Worm (Caenorhabditis elegans): ENCODE data around the gene rpl-2.

rpl-2 gene

ce11 chrV:20479013-20479739 lies at the start of gene rpl-2, which contains the start of gene calf-1:
Gene rpl-2 (plus strand): TSS chrV:20479689.
Gene calf-1 (minus strand): TSS chrV:20479089.
- TF ChIP-seq dao-5 (tag; optimal IDR thresholded peaks at IDR 0.05): no peak
- no peak for TF ChIP-seq him-1 (tag; optimal IDR thresholded peaks at IDR 0.05)
- peak; percentile 33 for TF ChIP-seq W03F9.2 (tag; optimal IDR thresholded peaks at IDR 0.05)

ce11 chrV:20445898-20446297 lies 33.6 kb upstream of the rpl-2 start:
- no peak for TF ChIP-seq dao-5 (tag; optimal IDR thresholded peaks at IDR 0.05)
- no peak for TF ChIP-seq him-1 (tag; optimal IDR thresholded peaks at IDR 0.05)
- no peak for TF ChIP-seq W03F9.2 (tag; optimal IDR thresholded peaks at IDR 0.05)

ce11 chrV:20451793-20452192 lies 27.7 kb upstream of the rpl-2 start:
- TF ChIP-seq dao-5 (tag; optimal IDR thresholded peaks at IDR 0.05) (no peak), him-1 (tag; optimal IDR thresholded peaks at IDR 0.05) (no peak), W03F9.2 (tag; optimal IDR thresholded peaks at IDR 0.05) (no peak)

DNA sequence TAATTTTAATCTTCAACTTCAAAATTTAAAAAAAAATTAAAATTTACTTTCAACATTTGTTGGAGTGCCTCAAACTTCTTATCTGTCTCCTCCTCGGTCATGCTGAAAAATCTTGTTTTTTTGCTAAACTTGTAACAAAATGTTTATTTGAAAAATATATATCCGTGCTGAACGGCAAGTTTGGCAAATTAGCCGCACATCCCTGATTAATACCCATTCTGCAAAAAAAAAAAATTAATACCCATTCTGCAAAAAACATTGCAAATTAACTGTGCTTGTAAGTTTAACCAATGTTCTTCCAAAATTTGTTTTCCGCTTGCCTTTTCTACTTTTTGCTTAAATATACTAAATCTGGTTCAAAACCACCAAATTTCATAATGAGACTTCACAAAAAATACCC lies 26.4 kb upstream of the rpl-2 start, which contains the start of gene F48F5.6:
Gene F48F5.6 (minus strand): TSS at position 101 of the 400 bp plus-strand sequence.
- no peak for TF ChIP-seq W03F9.2 (tag; optimal IDR thresholded peaks at IDR 0.05)
- no peak for TF ChIP-seq dao-5 (tag; optimal IDR thresholded peaks at IDR 0.05)
- no peak for TF ChIP-seq him-1 (tag; optimal IDR thresholded peaks at IDR 0.05)

- no peak for TF ChIP-seq W03F9.2 (tag; optimal IDR thresholded peaks at IDR 0.05)
- no peak for TF ChIP-seq dao-5 (tag; optimal IDR thresholded peaks at IDR 0.05)
- TF ChIP-seq him-1 (tag; optimal IDR thresholded peaks at IDR 0.05): no peak
Measured at ce11 chrV:20453811-20454210, 25.7 kb upstream of the rpl-2 start, which contains the start of gene srd-70. Gene srd-70 (plus strand): TSS chrV:20454111.

- TF ChIP-seq W03F9.2 (tag; optimal IDR thresholded peaks at IDR 0.05) (no peak), him-1 (tag; optimal IDR thresholded peaks at IDR 0.05) (no peak), dao-5 (tag; optimal IDR thresholded peaks at IDR 0.05) (no peak)
Measured at ce11 chrV:20455637-20456036, 23.9 kb upstream of the rpl-2 start.

ce11 chrV:20457155-20457554 lies 22.3 kb upstream of the rpl-2 start:
- TF ChIP-seq W03F9.2 (tag; optimal IDR thresholded peaks at IDR 0.05) (no peak), him-1 (tag; optimal IDR thresholded peaks at IDR 0.05) (no peak), dao-5 (tag; optimal IDR thresholded peaks at IDR 0.05) (no peak)

- TF ChIP-seq him-1 (tag; optimal IDR thresholded peaks at IDR 0.05) (no peak), dao-5 (tag; optimal IDR thresholded peaks at IDR 0.05) (no peak), W03F9.2 (tag; optimal IDR thresholded peaks at IDR 0.05) (no peak)
Measured at ce11 chrV:20460808-20461207, 18.7 kb upstream of the rpl-2 start, which contains the start of gene B0250.18. Gene B0250.18 (minus strand): TSS chrV:20460908.

- TF ChIP-seq W03F9.2 (tag; optimal IDR thresholded peaks at IDR 0.05) (no peak), dao-5 (tag; optimal IDR thresholded peaks at IDR 0.05) (no peak), him-1 (tag; optimal IDR thresholded peaks at IDR 0.05) (no peak)
Measured at ce11 chrV:20464778-20465177, 14.7 kb upstream of the rpl-2 start.

DNA sequence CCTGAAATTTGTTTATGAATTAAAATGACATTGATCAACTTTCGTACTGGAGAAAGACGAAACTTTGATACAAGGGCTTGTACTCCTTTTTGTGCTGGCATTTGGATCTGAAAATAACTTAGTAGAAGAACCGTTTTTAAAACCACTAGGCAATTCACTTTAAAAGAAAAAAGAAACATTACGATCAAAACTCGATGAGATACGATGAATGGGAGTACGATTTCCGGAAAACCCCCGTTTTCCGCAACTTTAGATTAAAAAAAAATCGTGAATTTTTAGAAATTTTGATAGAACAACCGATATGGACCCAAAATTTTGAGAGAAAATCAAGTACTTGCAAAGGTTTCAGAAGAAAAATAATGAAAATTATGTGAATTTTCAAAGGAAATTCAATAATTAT lies 9.1 kb upstream of the rpl-2 start, which contains the start of gene B0250.8:
Gene B0250.8 (minus strand): TSS at position 101 of the 400 bp plus-strand sequence.
- TF ChIP-seq W03F9.2 (tag; optimal IDR thresholded peaks at IDR 0.05): no peak
- TF ChIP-seq him-1 (tag; optimal IDR thresholded peaks at IDR 0.05): no peak
- TF ChIP-seq dao-5 (tag; optimal IDR thresholded peaks at IDR 0.05): no peak

DNA sequence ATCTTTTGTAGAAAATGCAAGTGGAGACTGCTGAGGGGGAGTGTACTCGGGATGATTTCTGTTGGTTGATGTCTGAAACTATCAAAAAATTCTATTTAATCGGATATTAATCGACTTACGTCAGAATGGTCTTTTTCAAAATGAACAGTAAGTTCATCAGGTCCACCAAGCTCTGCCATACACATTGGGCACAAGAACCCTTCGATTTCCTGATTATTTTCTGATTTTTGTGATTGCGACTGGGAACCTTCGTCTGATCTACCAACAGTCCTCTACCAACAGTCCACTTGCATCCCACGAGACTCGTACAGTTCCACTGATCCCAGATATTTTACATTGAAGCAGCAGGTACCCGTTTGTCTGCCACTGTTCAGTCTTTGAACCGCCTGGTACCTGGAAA lies 4.5 kb upstream of the rpl-2 start:
- TF ChIP-seq W03F9.2 (tag; optimal IDR thresholded peaks at IDR 0.05) (no peak), him-1 (tag; optimal IDR thresholded peaks at IDR 0.05) (no peak)

ce11 chrV:20475830-20476229 lies 3.7 kb upstream of the rpl-2 start, which contains the start of gene B0250.7:
Gene B0250.7 (minus strand): TSS chrV:20476061.
- no peak for TF ChIP-seq dao-5 (tag; optimal IDR thresholded peaks at IDR 0.05)
- no peak for TF ChIP-seq W03F9.2 (tag; optimal IDR thresholded peaks at IDR 0.05)

- no peak for TF ChIP-seq dao-5 (tag; optimal IDR thresholded peaks at IDR 0.05)
- no peak for TF ChIP-seq him-1 (tag; optimal IDR thresholded peaks at IDR 0.05)
- no peak for TF ChIP-seq W03F9.2 (tag; optimal IDR thresholded peaks at IDR 0.05)
Measured at ce11 chrV:20476514-20476913, 3.0 kb upstream of the rpl-2 start.

ce11 chrV:20476981-20477380 lies 2.5 kb upstream of the rpl-2 start:
- TF ChIP-seq W03F9.2 (tag; optimal IDR thresholded peaks at IDR 0.05): no peak
- no peak for TF ChIP-seq him-1 (tag; optimal IDR thresholded peaks at IDR 0.05)
- no peak for TF ChIP-seq dao-5 (tag; optimal IDR thresholded peaks at IDR 0.05)

DNA sequence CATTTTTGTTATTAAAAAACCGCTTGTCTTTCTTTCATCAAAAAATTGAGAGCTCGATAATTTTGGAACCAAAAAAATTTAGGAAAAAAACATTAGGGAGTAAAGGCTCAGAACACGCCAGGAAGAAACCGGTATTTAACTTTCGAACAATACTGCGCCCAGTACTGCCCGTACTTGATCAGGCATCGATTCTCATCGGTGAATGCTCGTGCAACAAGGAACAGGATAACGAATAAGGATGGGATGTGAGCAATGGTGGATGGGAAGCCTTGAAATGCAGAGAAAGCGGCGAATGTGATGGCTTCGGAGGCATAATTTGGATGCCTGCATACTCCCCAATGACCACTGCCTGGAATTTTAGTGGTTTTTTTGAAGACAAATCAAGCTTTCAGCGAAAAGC lies 1.3 kb downstream of the rpl-2 start:
- TF ChIP-seq him-1 (tag; optimal IDR thresholded peaks at IDR 0.05) (no peak), W03F9.2 (tag; optimal IDR thresholded peaks at IDR 0.05) (no peak), dao-5 (tag; optimal IDR thresholded peaks at IDR 0.05) (no peak)
